Fruit fly (Drosophila melanogaster) whole organism, prepupa: ENCODE data around the gene Tlk.

Experiments
- Blimp-1 ChIP-seq: fragments of 200-800 bp; sonication (Bioruptor generic); optimal IDR thresholded peaks from 3 replicates; lab custom pipeline; 2017; ENCODE audit warnings: missing biosample characterization, missing genetic modification characterization, mild to moderate bottlenecking, moderate library complexity, missing genetic modification reagents
- CG10631 ChIP-seq: fragments of 200-800 bp; sonication (Bioruptor generic); optimal IDR thresholded peaks from 2 replicates; lab custom pipeline; 2016; ENCODE audit warnings: missing biosample characterization, missing genetic modification characterization
- CG10669 ChIP-seq: fragments of 200-800 bp; sonication (Bioruptor generic); optimal IDR thresholded peaks from 3 replicates; lab custom pipeline; 2018; ENCODE audit warnings: missing biosample characterization, mild to moderate bottlenecking, missing genetic modification characterization, moderate library complexity
- CG11294 ChIP-seq: fragments of 200-800 bp; sonication (Bioruptor generic); IDR thresholded peaks from 2 replicates; pipeline ENCODE4 v1.3.6; 2022; ENCODE audit warnings: missing biosample characterization, missing genetic modification characterization
- CG11762 ChIP-seq: fragments of 200-800 bp; sonication (Bioruptor generic); optimal IDR thresholded peaks from 3 replicates; lab custom pipeline; 2016; ENCODE audit warnings: missing biosample characterization, missing genetic modification characterization; ENCODE audit not compliant: insufficient read depth
- CG11902 ChIP-seq: fragments of 200-800 bp; sonication (Bioruptor generic); optimal IDR thresholded peaks from 3 replicates; lab custom pipeline; 2016; ENCODE audit warnings: missing biosample characterization, missing genetic modification characterization
- CG15336 ChIP-seq: fragments of 200-800 bp; sonication (Bioruptor generic); IDR thresholded peaks from 2 replicates; pipeline ENCODE4 v1.3.6; 2022; ENCODE audit warnings: missing biosample characterization, missing genetic modification characterization
- CG16779 ChIP-seq: fragments of 200-800 bp; sonication (Bioruptor generic); optimal IDR thresholded peaks from 3 replicates; lab custom pipeline; 2017; ENCODE audit warnings: missing biosample characterization, mild to moderate bottlenecking, missing genetic modification characterization
- CG3032 ChIP-seq: fragments of 200-800 bp; optimal IDR thresholded peaks from 2 replicates; lab custom pipeline; 2019; ENCODE audit warnings: missing biosample characterization, mild to moderate bottlenecking, missing genetic modification characterization, moderate library complexity
- CG32006 ChIP-seq: fragments of 200-800 bp; sonication (Bioruptor generic); optimal IDR thresholded peaks from 3 replicates; lab custom pipeline; 2017; ENCODE audit warnings: missing biosample characterization, mild to moderate bottlenecking, missing genetic modification characterization
- CG34406 ChIP-seq: fragments of 200-800 bp; sonication (Bioruptor generic); optimal IDR thresholded peaks from 3 replicates; lab custom pipeline; 2016; ENCODE audit warnings: missing biosample characterization, missing genetic modification characterization
- CG3919 ChIP-seq: fragments of 200-800 bp; sonication (Bioruptor generic); optimal IDR thresholded peaks from 3 replicates; lab custom pipeline; 2016; ENCODE audit warnings: missing biosample characterization, missing genetic modification characterization
- CG4318 ChIP-seq: fragments of 200-800 bp; sonication (Bioruptor generic); optimal IDR thresholded peaks from 3 replicates; lab custom pipeline; 2017; ENCODE audit warnings: missing biosample characterization, mild to moderate bottlenecking, missing genetic modification characterization
- CG6163 ChIP-seq: fragments of 200-800 bp; sonication (Bioruptor generic); IDR thresholded peaks from 3 replicates; pipeline ENCODE4 v1.3.6; 2022; ENCODE audit warnings: missing biosample characterization, missing genetic modification characterization
- CG6276 ChIP-seq: fragments of 200-800 bp; sonication (Bioruptor generic); optimal IDR thresholded peaks from 2 replicates; lab custom pipeline; 2017; ENCODE audit warnings: missing biosample characterization, mild to moderate bottlenecking, missing genetic modification characterization
- CG6792 ChIP-seq: fragments of 200-800 bp; sonication (Bioruptor generic); optimal IDR thresholded peaks from 3 replicates; lab custom pipeline; 2016; ENCODE audit warnings: missing biosample characterization, missing genetic modification characterization
- CG6808 ChIP-seq: fragments of 200-800 bp; sonication (Bioruptor generic); optimal IDR thresholded peaks from 3 replicates; lab custom pipeline; 2017; ENCODE audit warnings: missing biosample characterization, missing genetic modification characterization, mild to moderate bottlenecking, moderate library complexity, missing genetic modification reagents
- CG7368 ChIP-seq: fragments of 200-800 bp; sonication (Bioruptor generic); optimal IDR thresholded peaks from 3 replicates; lab custom pipeline; 2016; ENCODE audit warnings: missing biosample characterization, missing genetic modification characterization
- CG8119 ChIP-seq: fragments of 200-800 bp; sonication (Bioruptor generic); IDR thresholded peaks from 3 replicates; pipeline ENCODE4 v1.3.6; 2022; ENCODE audit warnings: missing biosample characterization, missing genetic modification characterization
- Eip75B ChIP-seq: fragments of 200-800 bp; sonication (Bioruptor generic); optimal IDR thresholded peaks from 3 replicates; lab custom pipeline; 2016; ENCODE audit warnings: missing biosample characterization, missing genetic modification characterization
- Eip78C ChIP-seq: fragments of 200-800 bp; sonication (Bioruptor generic); peaks from one replicate; lab custom pipeline; 2016; ENCODE audit warnings: missing biosample characterization, missing genetic modification characterization
- Eip93F ChIP-seq: fragments of 200-800 bp; sonication (Bioruptor generic); optimal IDR thresholded peaks from 2 replicates; lab custom pipeline; 2016; ENCODE audit warnings: missing biosample characterization, mild to moderate bottlenecking, missing genetic modification characterization
- Ets21C ChIP-seq: fragments of 200-800 bp; sonication (Bioruptor generic); optimal IDR thresholded peaks from 3 replicates; lab custom pipeline; 2016; ENCODE audit warnings: missing biosample characterization, missing genetic modification characterization
- Ets96B ChIP-seq: fragments of 200-800 bp; optimal IDR thresholded peaks from 2 replicates; lab custom pipeline; 2019; ENCODE audit warnings: missing biosample characterization, mild to moderate bottlenecking, missing genetic modification characterization, moderate library complexity
- Hr4 ChIP-seq: fragments of 200-800 bp; sonication (Bioruptor generic); optimal IDR thresholded peaks from 3 replicates; lab custom pipeline; 2016; ENCODE audit warnings: missing biosample characterization, missing genetic modification characterization
- Lpt ChIP-seq: fragments of 200-800 bp; sonication (Bioruptor generic); optimal IDR thresholded peaks from 3 replicates; lab custom pipeline; 2016; ENCODE audit warnings: missing biosample characterization, missing genetic modification characterization
- OdsH ChIP-seq: fragments of 200-800 bp; sonication (Bioruptor generic); optimal IDR thresholded peaks from 3 replicates; lab custom pipeline; 2016; ENCODE audit warnings: missing biosample characterization, missing genetic modification characterization
- Sox102F ChIP-seq: fragments of 200-800 bp; sonication (Bioruptor generic); optimal IDR thresholded peaks from 2 replicates; lab custom pipeline; 2016; ENCODE audit warnings: missing biosample characterization, mild to moderate bottlenecking, missing genetic modification characterization
- Sox14 ChIP-seq: fragments of 200-800 bp; sonication (Bioruptor generic); optimal IDR thresholded peaks from 3 replicates; lab custom pipeline; 2016; ENCODE audit warnings: missing biosample characterization, missing genetic modification characterization
- achi ChIP-seq: fragments of 200-800 bp; sonication (Bioruptor generic); optimal IDR thresholded peaks from 3 replicates; lab custom pipeline; 2016; ENCODE audit warnings: missing biosample characterization, missing genetic modification characterization
- acj6 ChIP-seq: fragments of 200-800 bp; sonication (Bioruptor generic); optimal IDR thresholded peaks from 3 replicates; lab custom pipeline; 2016; ENCODE audit warnings: missing biosample characterization, missing genetic modification characterization
- cyc ChIP-seq: fragments of 200-800 bp; sonication (Bioruptor generic); optimal IDR thresholded peaks from 3 replicates; lab custom pipeline; 2016; ENCODE audit warnings: missing biosample characterization, missing genetic modification characterization
- dac ChIP-seq: fragments of 200-800 bp; sonication (Bioruptor generic); optimal IDR thresholded peaks from 2 replicates; lab custom pipeline; 2017; ENCODE audit warnings: missing biosample characterization, mild to moderate bottlenecking, missing genetic modification characterization
- dsx ChIP-seq: fragments of 200-800 bp; optimal IDR thresholded peaks from 3 replicates; lab custom pipeline; 2019; ENCODE audit warnings: missing biosample characterization, mild to moderate bottlenecking, missing genetic modification characterization, moderate library complexity; ENCODE audit not compliant: poor library complexity, severe bottlenecking
- eg ChIP-seq: fragments of 200-800 bp; sonication (Bioruptor generic); IDR thresholded peaks from 3 replicates; pipeline ENCODE4 v1.3.6; 2022; ENCODE audit warnings: missing biosample characterization, missing genetic modification characterization
- esn ChIP-seq: fragments of 200-800 bp; sonication (Bioruptor generic); optimal IDR thresholded peaks from 2 replicates; lab custom pipeline; 2016; ENCODE audit warnings: missing biosample characterization, mild to moderate bottlenecking, missing genetic modification characterization, moderate library complexity
- fd85E ChIP-seq: fragments of 200-800 bp; sonication (Bioruptor generic); optimal IDR thresholded peaks from 3 replicates; lab custom pipeline; 2016; ENCODE audit warnings: missing biosample characterization, missing genetic modification characterization
- net ChIP-seq: fragments of 200-800 bp; sonication (Bioruptor generic); optimal IDR thresholded peaks from 3 replicates; lab custom pipeline; 2016; ENCODE audit warnings: missing biosample characterization, missing genetic modification characterization
- pdm3 ChIP-seq: fragments of 200-800 bp; sonication (Bioruptor generic); optimal IDR thresholded peaks from 3 replicates; lab custom pipeline; 2016; ENCODE audit warnings: missing biosample characterization, missing genetic modification characterization
- salr ChIP-seq, 2 experiments: fragments of 200-800 bp; sonication (Bioruptor generic); optimal IDR thresholded peaks; 3 replicates each; lab custom pipeline; 2016 to 2018; ENCODE audit warnings: missing biosample characterization in 2 of 2, missing genetic modification characterization in 2 of 2, mild to moderate bottlenecking in 1 of 2
- spab ChIP-seq: fragments of 200-800 bp; sonication (Bioruptor generic); optimal IDR thresholded peaks from 2 replicates; lab custom pipeline; 2017; ENCODE audit warnings: missing biosample characterization, mild to moderate bottlenecking, missing genetic modification characterization, missing genetic modification reagents
- ss ChIP-seq, 2 experiments: fragments of 200-800 bp; sonication (Bioruptor generic); optimal IDR thresholded peaks; 2 replicates in 1 of 2; 3 replicates in 1 of 2; lab custom pipeline; 2017 to 2018; ENCODE audit warnings: mild to moderate bottlenecking in 2 of 2, missing biosample characterization in 2 of 2, missing genetic modification characterization in 2 of 2, moderate library complexity in 1 of 2
- svp ChIP-seq: fragments of 200-800 bp; sonication (Bioruptor generic); peaks from one replicate; lab custom pipeline; 2016; ENCODE audit warnings: missing biosample characterization, missing genetic modification characterization

The Tlk gene

dm6 chrX:3730879-3731278 lies 11.1 kb downstream of the Tlk start:
- TF ChIP-seq CG11294 (GFP tag; lab: Robert Waterston, UW) (no peak), CG15336 (GFP tag; lab: Robert Waterston, UW) (peak; percentile 29; the same call in 1 of the 2 replicates), cyc (GFP tag; lab: Kevin White, UChicago) (no peak), svp (peak; percentile 56), CG4318 (GFP tag; lab: Kevin White, UChicago) (peak; percentile 13), ss (GFP tag; optimal IDR thresholded peaks at IDR 0.05; lab: Kevin White, UChicago) (peak in 1 of 2 experiments; percentile 28), CG16779 (tag; lab: Kevin White, UChicago) (no peak), eg (GFP tag; lab: Robert Waterston, UW) (peak; percentile 61; the same call in 2 of the 3 replicates), Sox102F (no peak), CG11902 (no peak), Ets96B (tag; lab: Kevin White, UChicago) (peak; percentile 28), pdm3 (GFP tag; lab: Kevin White, UChicago) (peak; percentile 18), CG32006 (peak; percentile 48), CG10669 (GFP tag; lab: Kevin White, UChicago) (peak; percentile 8), Eip78C (GFP tag; lab: Kevin White, UChicago) (peak; percentile 63), CG6163 (GFP tag; lab: Robert Waterston, UW) (peak; percentile 62; the same call in 2 of the 3 replicates), Eip75B (peak; percentile 28), CG34406 (GFP tag; lab: Kevin White, UChicago) (no peak), spab (GFP tag; lab: Kevin White, UChicago) (no peak), CG8119 (GFP tag; lab: Robert Waterston, UW) (0 out of 3 replicates have a peak, but pooled peaks have one; percentile 16), CG6792 (GFP tag; lab: Kevin White, UChicago) (no peak), Ets21C (GFP tag; lab: Kevin White, UChicago) (no peak), Hr4 (GFP tag; lab: Kevin White, UChicago) (peak; percentile 36)

- no peak for TF ChIP-seq spab (GFP tag; lab: Kevin White, UChicago)
- peak; percentile 16 for TF ChIP-seq Eip78C (GFP tag; lab: Kevin White, UChicago)
Observed at dm6 chrX:3737774-3738173, 18.0 kb downstream of the Tlk start.

dm6 chrX:3739165-3739888 lies 19.5 kb downstream of the Tlk start:
- TF ChIP-seq CG8119 (GFP tag; lab: Robert Waterston, UW) (peak; percentile 64), CG16779 (tag; lab: Kevin White, UChicago) (no peak), spab (GFP tag; lab: Kevin White, UChicago) (no peak), pdm3 (GFP tag; lab: Kevin White, UChicago) (peak; percentile 53), esn (GFP tag; lab: Kevin White, UChicago) (no peak), Sox14 (GFP tag; lab: Kevin White, UChicago) (peak; percentile 36), Ets96B (tag; lab: Kevin White, UChicago) (peak; percentile 24), CG10669 (GFP tag; lab: Kevin White, UChicago) (peak; percentile 25), Eip78C (GFP tag; lab: Kevin White, UChicago) (peak; percentile 71), net (GFP tag; lab: Kevin White, UChicago) (peak; percentile 33), Hr4 (GFP tag; lab: Kevin White, UChicago) (peak; percentile 72), Eip75B (peak; percentile 19), CG3032 (tag; lab: Kevin White, UChicago) (peak; percentile 23), CG6808 (GFP tag; lab: Kevin White, UChicago) (peak; percentile 4), OdsH (GFP tag; lab: Kevin White, UChicago) (peak; percentile 49), CG32006 (peak; percentile 82), CG3919 (GFP tag; lab: Kevin White, UChicago) (peak; percentile 20), CG10631 (GFP tag; lab: Kevin White, UChicago) (peak; percentile 30), Lpt (GFP tag; lab: Kevin White, UChicago) (peak; percentile 49), CG11762 (GFP tag; lab: Kevin White, UChicago) (no peak), fd85E (GFP tag; lab: Kevin White, UChicago) (no peak), CG6276 (GFP tag; lab: Kevin White, UChicago) (peak; percentile 64), achi (GFP tag; lab: Kevin White, UChicago) (peak; percentile 48), dac (GFP tag; lab: Kevin White, UChicago) (peak; percentile 54), CG7368 (GFP tag; lab: Kevin White, UChicago) (no peak), dsx (GFP tag; lab: Kevin White, UChicago) (peak; percentile 23), Blimp-1 (GFP tag; lab: Kevin White, UChicago) (no peak), CG4318 (GFP tag; lab: Kevin White, UChicago) (peak; percentile 67), CG11294 (GFP tag; lab: Robert Waterston, UW) (no peak), CG15336 (GFP tag; lab: Robert Waterston, UW) (peak; percentile 60), Ets21C (GFP tag; lab: Kevin White, UChicago) (no peak), acj6 (GFP tag; lab: Kevin White, UChicago) (peak; percentile 34), salr (GFP tag; optimal IDR thresholded peaks at IDR 0.05; lab: Kevin White, UChicago) (peak in 1 of 2 experiments; percentile 0), Eip93F (GFP tag; lab: Kevin White, UChicago) (no peak), eg (GFP tag; lab: Robert Waterston, UW) (peak; percentile 20; the same call in 1 of the 3 replicates)
- TF ChIP-seq, all 60 proteins: peak for 25
